Fruit fly (Drosophila melanogaster): Measurements from ENCODE around the gene Dyrk3.

dm6 chr4:1225185-1225584 is 5.3 kb downstream of the Dyrk3 start:
- TF ChIP-seq insv (optimal IDR thresholded peaks at IDR 0.05) (no peak), Myc (optimal IDR thresholded peaks at IDR 0.05) (no peak)
